Worm (Caenorhabditis elegans) whole organism, L4 larva: ENCODE results near the gene edg-1.

Source experiments
- F26F4.8 ChIP-seq: fragments of 200-800 bp; sonication (Bioruptor generic); conservative IDR thresholded peaks from 2 replicates; pipeline ENCODE4 v1.3.6; 2022; ENCODE audit warnings: missing genetic modification characterization, missing compliant biosample characterization
- F37D6.2 ChIP-seq: sonication (generic microtip); optimal IDR thresholded peaks from 2 replicates; lab custom pipeline; 2016; ENCODE audit warnings: mild to moderate bottlenecking, missing genetic modification characterization, missing compliant biosample characterization
- T20F7.1 ChIP-seq: fragments of 200-800 bp; sonication (Bioruptor generic); optimal IDR thresholded peaks from 2 replicates; lab custom pipeline; 2018; ENCODE audit warnings: mild to moderate bottlenecking, missing genetic modification characterization, missing compliant biosample characterization
- Y5F2A.4 ChIP-seq: fragments of 200-800 bp; sonication (Bioruptor generic); optimal IDR thresholded peaks from 2 replicates; lab custom pipeline; 2018; ENCODE audit warnings: mild to moderate bottlenecking, missing genetic modification characterization, missing compliant biosample characterization
- Y75B8A.6 ChIP-seq: fragments of 200-800 bp; sonication (Bioruptor generic); IDR thresholded peaks from 2 replicates; pipeline ENCODE4 v1.3.6; 2022; ENCODE audit warnings: missing genetic modification reagents, missing genetic modification characterization, missing compliant biosample characterization
- ceh-20 ChIP-seq: fragments of 200-800 bp; sonication (Bioruptor generic); IDR thresholded peaks from 2 replicates; pipeline ENCODE4 v1.3.6; 2022; ENCODE audit warnings: missing genetic modification reagents, missing genetic modification characterization, missing compliant biosample characterization
- ceh-28 ChIP-seq: fragments of 150-350 bp; optimal IDR thresholded peaks from 2 replicates; lab custom pipeline; 2014; ENCODE audit warnings: missing biosample characterization, missing genetic modification reagents, missing genetic modification characterization
- ces-1 ChIP-seq: fragments of 150-350 bp; sonication (generic microtip); optimal IDR thresholded peaks from 4 replicates; lab custom pipeline; 2014; ENCODE audit warnings: missing biosample characterization, missing genetic modification reagents, missing genetic modification characterization
- ctbp-1 ChIP-seq: fragments of 200-800 bp; sonication (Bioruptor generic); IDR thresholded peaks from 2 replicates; pipeline ENCODE4 v1.3.6; 2022; ENCODE audit warnings: missing genetic modification reagents, missing genetic modification characterization, missing compliant biosample characterization
- daf-16 ChIP-seq, 3 experiments: sonication (generic microtip); optimal IDR thresholded peaks; 2 replicates each; lab custom pipeline; 2016 to 2017; ENCODE audit warnings: missing genetic modification characterization in 3 of 3, missing genetic modification reagents in 3 of 3, mild to moderate bottlenecking in 2 of 3, missing compliant biosample characterization in 2 of 3, missing biosample characterization in 1 of 3, moderate library complexity in 1 of 3
- daf-8 ChIP-seq: fragments of 200-800 bp; sonication (Bioruptor generic); IDR thresholded peaks from 2 replicates; pipeline ENCODE4 v1.3.6; 2022; ENCODE audit warnings: missing genetic modification characterization, missing compliant biosample characterization
- dpl-1 ChIP-seq: fragments of 150-350 bp; optimal IDR thresholded peaks from 2 replicates; lab custom pipeline; 2014; ENCODE audit warnings: missing biosample characterization, missing genetic modification reagents, missing genetic modification characterization
- dve-1 ChIP-seq: sonication (generic microtip); optimal IDR thresholded peaks from 2 replicates; lab custom pipeline; 2017; ENCODE audit warnings: antibody characterized with exemption, mild to moderate bottlenecking, missing genetic modification characterization, missing compliant biosample characterization; ENCODE audit not compliant: insufficient read depth
- egl-43 ChIP-seq: fragments of 200-800 bp; sonication (Bioruptor generic); IDR thresholded peaks from 2 replicates; pipeline ENCODE4 v1.3.6; 2022; ENCODE audit warnings: missing genetic modification reagents, missing genetic modification characterization, missing compliant biosample characterization
- fkh-10 ChIP-seq: fragments of 150-350 bp; optimal IDR thresholded peaks from 2 replicates; lab custom pipeline; 2014; ENCODE audit warnings: missing biosample characterization, missing genetic modification reagents, missing genetic modification characterization
- hif-1 ChIP-seq, 2 experiments: sonication (generic microtip); optimal IDR thresholded peaks; 2 replicates each; lab custom pipeline; 2016 to 2017; ENCODE audit warnings: missing compliant biosample characterization in 2 of 2, missing genetic modification characterization in 2 of 2, missing genetic modification reagents in 2 of 2, missing genotype in 2 of 2, mild to moderate bottlenecking in 1 of 2
- hlh-30 ChIP-seq: sonication (generic microtip); optimal IDR thresholded peaks from 2 replicates; lab custom pipeline; 2017; ENCODE audit warnings: antibody characterized with exemption, mild to moderate bottlenecking, missing genetic modification characterization, missing compliant biosample characterization; ENCODE audit not compliant: insufficient read depth
- hmg-1.1 ChIP-seq: fragments of 200-800 bp; sonication (Bioruptor generic); IDR thresholded peaks from 2 replicates; pipeline ENCODE4 v1.3.6; 2022; ENCODE audit warnings: missing genetic modification reagents, missing genetic modification characterization, missing compliant biosample characterization
- lin-15B ChIP-seq: fragments of 150-350 bp; sonication (generic microtip); optimal IDR thresholded peaks from 3 replicates; lab custom pipeline; 2014; ENCODE audit warnings: missing biosample characterization, missing genetic modification characterization
- lin-29 ChIP-seq: fragments of 200-800 bp; sonication (Bioruptor generic); IDR thresholded peaks from 2 replicates; pipeline ENCODE4 v1.3.6; 2022; ENCODE audit warnings: missing genetic modification reagents, missing genetic modification characterization, missing compliant biosample characterization
- lin-38 ChIP-seq: fragments of 200-800 bp; sonication (Bioruptor generic); IDR thresholded peaks from 2 replicates; pipeline ENCODE4 v1.3.6; 2022; ENCODE audit warnings: missing genetic modification reagents, missing genetic modification characterization, missing compliant biosample characterization
- lir-3 ChIP-seq: sonication (generic microtip); optimal IDR thresholded peaks from 2 replicates; lab custom pipeline; 2016; ENCODE audit warnings: mild to moderate bottlenecking, missing genetic modification characterization, missing compliant biosample characterization
- lsy-2 ChIP-seq, 2 experiments: fragments of 150-350 bp in 1 of 2; sonication (generic microtip) in 1 of 2; optimal IDR thresholded peaks; 2 replicates each; lab custom pipeline; 2014 to 2017; ENCODE audit warnings: missing biosample characterization in 2 of 2, missing genetic modification characterization in 2 of 2
- mdl-1 ChIP-seq, 2 experiments: fragments of 150-350 bp in 1 of 2; sonication (generic microtip) in 1 of 2; optimal IDR thresholded peaks; 2 replicates each; lab custom pipeline; 2014 to 2017; ENCODE audit warnings: missing biosample characterization in 2 of 2, missing genetic modification characterization in 2 of 2
- mdt-29 ChIP-seq: fragments of 200-800 bp; sonication (Bioruptor generic); IDR thresholded peaks from 2 replicates; pipeline ENCODE4 v1.3.6; 2022; ENCODE audit warnings: missing genetic modification reagents, missing genetic modification characterization, missing compliant biosample characterization
- mep-1 ChIP-seq: fragments of 150-350 bp; sonication (generic microtip); optimal IDR thresholded peaks from 3 replicates; lab custom pipeline; 2014; ENCODE audit warnings: missing biosample characterization, missing genetic modification characterization
- mes-2 ChIP-seq: sonication (generic microtip); optimal IDR thresholded peaks from 2 replicates; lab custom pipeline; 2016; ENCODE audit warnings: missing genotype, mild to moderate bottlenecking, missing genetic modification characterization, missing compliant biosample characterization; ENCODE audit not compliant: poor library complexity, severe bottlenecking
- mxl-3 ChIP-seq: fragments of 200-800 bp; sonication (Bioruptor generic); optimal IDR thresholded peaks from 2 replicates; lab custom pipeline; 2018; ENCODE audit warnings: mild to moderate bottlenecking, missing genetic modification characterization, missing compliant biosample characterization
- nhr-10 ChIP-seq: fragments of 150-350 bp; optimal IDR thresholded peaks from 2 replicates; lab custom pipeline; 2014; ENCODE audit warnings: missing biosample characterization, missing genetic modification characterization
- nhr-41 ChIP-seq: fragments of 200-800 bp; sonication (Bioruptor generic); IDR thresholded peaks from 2 replicates; pipeline ENCODE4 v1.3.6; 2022; ENCODE audit warnings: missing genetic modification reagents, missing genetic modification characterization, missing compliant biosample characterization
- nhr-48 ChIP-seq: sonication (generic microtip); optimal IDR thresholded peaks from 2 replicates; lab custom pipeline; 2016; ENCODE audit warnings: mild to moderate bottlenecking, missing genetic modification characterization, missing compliant biosample characterization
- nhr-76 ChIP-seq: fragments of 150-350 bp; optimal IDR thresholded peaks from 2 replicates; lab custom pipeline; 2014; ENCODE audit warnings: missing biosample characterization, missing genetic modification characterization
- pha-4 ChIP-seq, 2 experiments: fragments of 150-350 bp in 1 of 2; fragments of 200-800 bp in 1 of 2; sonication (Bioruptor generic) in 1 of 2; IDR thresholded peaks in 1 of 2; optimal IDR thresholded peaks in 1 of 2; 2 replicates each; pipeline versions ENCODE4 v1.3.6 to Lab custom; 2014 to 2022; ENCODE audit warnings: missing genetic modification characterization in 2 of 2, missing genetic modification reagents in 2 of 2, missing biosample characterization in 1 of 2, missing compliant biosample characterization in 1 of 2
- rbr-2 ChIP-seq: sonication (generic microtip); optimal IDR thresholded peaks from 2 replicates; lab custom pipeline; 2016; ENCODE audit warnings: missing genotype, missing genetic modification characterization, missing compliant biosample characterization
- saeg-2 ChIP-seq: fragments of 200-800 bp; sonication (Bioruptor generic); IDR thresholded peaks from 2 replicates; pipeline ENCODE4 v1.3.6; 2022; ENCODE audit warnings: missing genetic modification reagents, missing genetic modification characterization, missing compliant biosample characterization
- set-16 ChIP-seq: fragments of 200-800 bp; sonication (Bioruptor generic); IDR thresholded peaks from 2 replicates; pipeline ENCODE4 v1.3.6; 2022; ENCODE audit warnings: missing genetic modification reagents, missing genetic modification characterization, missing compliant biosample characterization
- skn-1 ChIP-seq: fragments of 150-350 bp; optimal IDR thresholded peaks from 2 replicates; lab custom pipeline; 2014; ENCODE audit warnings: missing biosample characterization, missing genetic modification characterization
- spr-3 ChIP-seq: fragments of 200-800 bp; sonication (Bioruptor generic); optimal IDR thresholded peaks from 2 replicates; lab custom pipeline; 2018; ENCODE audit warnings: mild to moderate bottlenecking, missing genetic modification characterization, missing compliant biosample characterization
- tag-97 ChIP-seq: fragments of 200-800 bp; sonication (Bioruptor generic); IDR thresholded peaks from 2 replicates; pipeline ENCODE4 v1.3.6; 2022; ENCODE audit warnings: missing genetic modification characterization, missing compliant biosample characterization
- tra-1 ChIP-seq: fragments of 200-800 bp; sonication (Bioruptor generic); IDR thresholded peaks from 2 replicates; pipeline ENCODE4 v1.3.6; 2022; ENCODE audit warnings: missing genetic modification reagents, missing genetic modification characterization, missing compliant biosample characterization
- zip-2 ChIP-seq: fragments of 150-350 bp; optimal IDR thresholded peaks from 2 replicates; lab custom pipeline; 2014; ENCODE audit warnings: missing biosample characterization, missing genetic modification characterization
- ztf-11 ChIP-seq: fragments of 150-350 bp; optimal IDR thresholded peaks from 2 replicates; lab custom pipeline; 2014; ENCODE audit warnings: missing biosample characterization, missing genetic modification characterization

Gene edg-1

ce11 chrIV:11310624-11311023, 10.0 kb upstream of the edg-1 start, which contains the start of gene znf-207:
TSS of gene znf-207 (plus strand) at chrIV:11310972.
- no peak for TF ChIP-seq F26F4.8 (GFP tag; lab: Robert Waterston, UW)
- peak; percentile 23 for TF ChIP-seq hlh-30 (tag; lab: Kevin White, UChicago)
- peak; percentile 27 for TF ChIP-seq mxl-3
- TF ChIP-seq skn-1 (tag; lab: Kevin White, UChicago), result no peak
- no peak for TF ChIP-seq zip-2 (tag; lab: Kevin White, UChicago)
- no peak for TF ChIP-seq nhr-41 (GFP tag; lab: Robert Waterston, UW)
- TF ChIP-seq tra-1 (GFP tag; lab: Robert Waterston, UW), result no peak
- peak; percentile 80 for TF ChIP-seq ces-1 (GFP tag; lab: Kevin White, UChicago)
- TF ChIP-seq rbr-2 (tag; lab: Kevin White, UChicago), result peak; percentile 13
- no peak for TF ChIP-seq daf-8 (GFP tag; lab: Robert Waterston, UW)
- TF ChIP-seq lir-3 (tag; lab: Kevin White, UChicago), result no peak
- TF ChIP-seq ztf-11 (tag; lab: Kevin White, UChicago), result no peak
- peak; percentile 19 for TF ChIP-seq dpl-1 (GFP tag; lab: Kevin White, UChicago)
- TF ChIP-seq F37D6.2 (tag; lab: Kevin White, UChicago), result no peak
- no peak for TF ChIP-seq nhr-76 (tag; lab: Kevin White, UChicago)
- TF ChIP-seq hif-1 (tag; optimal IDR thresholded peaks at IDR 0.05; lab: Kevin White, UChicago), result peak in 1 of 2 experiments; percentile 40
- TF ChIP-seq daf-16 (GFP tag; optimal IDR thresholded peaks at IDR 0.05; lab: Kevin White, UChicago), result no peak
- no peak for TF ChIP-seq daf-16 (tag; optimal IDR thresholded peaks at IDR 0.05; lab: Kevin White, UChicago)
- peak; percentile 62 for TF ChIP-seq mep-1 (tag; lab: Kevin White, UChicago)
- peak; percentile 23 for TF ChIP-seq fkh-10 (GFP tag; lab: Kevin White, UChicago)
- peak; percentile 53 for TF ChIP-seq lin-38
- TF ChIP-seq mdl-1 (tag; optimal IDR thresholded peaks at IDR 0.05; lab: Kevin White, UChicago), result peak in 1 of 2 experiments; percentile 39
- peak in 1 of 2 experiments; percentile 67 for TF ChIP-seq lsy-2 (tag; optimal IDR thresholded peaks at IDR 0.05; lab: Kevin White, UChicago)
- TF ChIP-seq mes-2, result peak; percentile 81
- TF ChIP-seq lin-29, result no peak
- TF ChIP-seq dve-1 (tag; lab: Kevin White, UChicago), result peak; percentile 1
- no peak for TF ChIP-seq lin-15B (tag; lab: Kevin White, UChicago)
- TF ChIP-seq hmg-1.1 (GFP tag; lab: Robert Waterston, UW), result peak; percentile 38; the same call in 1 of the 2 replicates
- no peak for TF ChIP-seq saeg-2 (GFP tag; lab: Robert Waterston, UW)
- TF ChIP-seq tag-97, result no peak
- no peak for TF ChIP-seq pha-4 (GFP tag; IDR thresholded peaks at IDR 0.05; lab: Robert Waterston, UW)
- peak; percentile 46 for TF ChIP-seq pha-4 (tag; optimal IDR thresholded peaks at IDR 0.05; lab: Kevin White, UChicago)
- peak; percentile 11 for TF ChIP-seq T20F7.1 (GFP tag; lab: Kevin White, UChicago)
- no peak for TF ChIP-seq ctbp-1 (GFP tag; lab: Robert Waterston, UW)

ce11 chrIV:11311484-11311883, 9.1 kb upstream of the edg-1 start:
- no peak for TF ChIP-seq mdt-29 (GFP tag; lab: Robert Waterston, UW)
- no peak for TF ChIP-seq ceh-20
- TF ChIP-seq T20F7.1 (GFP tag; lab: Kevin White, UChicago), result no peak
- no peak for TF ChIP-seq Y75B8A.6 (GFP tag; lab: Robert Waterston, UW)
- TF ChIP-seq set-16 (GFP tag; lab: Robert Waterston, UW), result peak; percentile 72
- TF ChIP-seq mep-1 (tag; lab: Kevin White, UChicago), result no peak
- peak; percentile 29; the same call in 1 of the 2 replicates for TF ChIP-seq egl-43 (GFP tag; lab: Robert Waterston, UW)
- TF ChIP-seq Y5F2A.4 (GFP tag; lab: Kevin White, UChicago), result no peak
- TF ChIP-seq nhr-48 (tag; lab: Kevin White, UChicago), result no peak
- no peak for TF ChIP-seq nhr-10 (tag; lab: Kevin White, UChicago)
- TF ChIP-seq F26F4.8 (GFP tag; lab: Robert Waterston, UW), result 0 out of 2 replicates have a peak, but pooled peaks have one; percentile 45
- TF ChIP-seq ceh-28, result no peak
- no peak for TF ChIP-seq spr-3 (GFP tag; lab: Kevin White, UChicago)
- TF ChIP-seq lsy-2 (tag; optimal IDR thresholded peaks at IDR 0.05; lab: Kevin White, UChicago), result no peak
- TF ChIP-seq, all 104 proteins: peak for 3
